Fruit fly (Drosophila melanogaster): ENCODE results near the gene CG13070.

The CG13070 gene

DNA sequence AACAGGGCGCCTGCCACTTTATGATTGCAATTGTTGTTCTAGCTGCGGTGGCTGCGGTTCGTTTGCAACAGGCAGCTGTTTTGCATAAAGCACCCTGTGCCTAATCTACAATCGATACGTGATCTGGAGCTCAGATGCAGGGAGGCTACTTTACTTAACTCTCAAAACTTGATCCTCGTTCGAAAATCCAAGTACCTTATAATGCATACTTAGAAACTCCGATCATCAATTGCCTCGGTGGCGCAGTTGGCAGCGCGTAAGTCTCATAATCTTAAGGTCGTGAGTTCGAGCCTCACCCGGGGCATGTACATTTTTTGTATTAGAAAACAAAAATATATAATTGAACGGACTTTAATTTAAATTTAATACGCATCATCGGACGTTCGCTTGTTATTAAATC is 41.3 kb upstream of the CG13070 start:
- TF ChIP-seq svp (GFP tag) (peak; percentile 69), Eip78C (GFP tag) (peak; percentile 11), pdm3 (GFP tag; optimal IDR thresholded peaks at IDR 0.05) (no peak), fkh (GFP tag; optimal IDR thresholded peaks at IDR 0.05) (no peak), Sox14 (GFP tag; optimal IDR thresholded peaks at IDR 0.05) (no peak), achi (GFP tag; optimal IDR thresholded peaks at IDR 0.05) (no peak)

DNA sequence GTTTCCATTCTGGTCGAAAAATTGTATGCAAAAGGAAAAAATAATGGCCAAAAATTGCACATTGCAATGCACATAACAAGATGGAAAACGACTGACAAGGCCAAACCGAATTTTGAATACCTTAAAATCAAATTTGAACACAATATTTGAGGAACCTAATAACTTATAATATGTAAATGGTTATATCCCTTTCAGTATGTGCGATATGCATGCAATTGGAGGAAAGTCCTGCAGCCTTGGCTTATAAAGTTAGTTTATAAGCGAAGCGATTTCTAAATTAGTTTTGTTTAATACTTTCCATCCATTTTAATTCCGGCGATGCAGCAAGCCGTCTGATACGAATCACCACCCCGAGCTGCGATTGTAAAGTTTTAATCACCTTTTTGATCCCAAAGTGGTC is 38.0 kb upstream of the CG13070 start:
- TF ChIP-seq svp (GFP tag) (peak; percentile 64), Eip78C (GFP tag) (peak; percentile 60), Sox14 (GFP tag; optimal IDR thresholded peaks at IDR 0.05) (no peak)

DNA sequence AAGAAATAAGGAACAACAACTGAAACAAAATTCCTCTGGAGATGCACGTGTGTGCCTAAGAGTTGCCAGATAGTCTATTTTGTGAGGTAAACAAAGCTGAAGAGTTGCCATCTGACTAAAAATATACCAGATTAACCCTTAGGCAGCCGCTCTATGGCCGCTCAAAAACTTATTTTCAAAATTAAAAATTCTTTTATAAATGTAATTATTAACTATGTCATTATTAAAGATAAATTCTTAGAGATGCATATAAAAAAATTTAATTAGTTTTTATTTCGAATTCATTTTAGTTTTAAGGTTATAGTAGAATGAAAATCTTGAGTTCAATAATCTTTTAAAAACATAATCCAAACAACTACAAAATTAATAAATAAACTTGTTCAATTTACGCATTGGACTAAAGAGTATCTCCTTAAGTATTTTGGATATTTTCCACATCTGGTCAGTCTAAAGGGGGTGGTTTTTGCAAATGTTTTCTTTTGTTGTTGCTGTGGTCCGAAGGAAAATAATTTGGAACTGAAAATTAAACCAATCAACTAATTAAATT is 34.4 kb upstream of the CG13070 start, which contains the start of gene Tmx3:
TSS of gene Tmx3 (plus strand) at position 442 of the 547 bp plus-strand sequence.
- peak; percentile 72 for TF ChIP-seq topi (GFP tag; optimal IDR thresholded peaks at IDR 0.05)
- peak; percentile 52 for TF ChIP-seq fd59A (GFP tag; optimal IDR thresholded peaks at IDR 0.05)
- TF ChIP-seq Sox14 (GFP tag; optimal IDR thresholded peaks at IDR 0.05): peak; percentile 69
- peak; percentile 55 for TF ChIP-seq CG3919 (GFP tag; optimal IDR thresholded peaks at IDR 0.05)
- peak; percentile 85 for TF ChIP-seq CG15336 (GFP tag; IDR thresholded peaks at IDR 0.05)
- peak; percentile 74 for TF ChIP-seq cyc (GFP tag; optimal IDR thresholded peaks at IDR 0.05)
- peak; percentile 89 for TF ChIP-seq OdsH (GFP tag; optimal IDR thresholded peaks at IDR 0.05)
- TF ChIP-seq CG31627 (GFP tag; optimal IDR thresholded peaks at IDR 0.05): peak; percentile 74
- peak; percentile 90 for TF ChIP-seq svp (GFP tag)
- peak; percentile 75 for TF ChIP-seq net (GFP tag; optimal IDR thresholded peaks at IDR 0.05)
- no peak for TF ChIP-seq fd85E (GFP tag; optimal IDR thresholded peaks at IDR 0.05)
- no peak for TF ChIP-seq CG16779 (tag; optimal IDR thresholded peaks at IDR 0.05)
- no peak for TF ChIP-seq CG4318 (GFP tag; optimal IDR thresholded peaks at IDR 0.05)
- TF ChIP-seq CG3032 (tag; optimal IDR thresholded peaks at IDR 0.05): peak; percentile 89
- TF ChIP-seq CG6792 (GFP tag; optimal IDR thresholded peaks at IDR 0.05): peak; percentile 80
- TF ChIP-seq Hr4 (GFP tag; optimal IDR thresholded peaks at IDR 0.05): peak; percentile 74
- TF ChIP-seq Ets21C (GFP tag; optimal IDR thresholded peaks at IDR 0.05): peak; percentile 60
- TF ChIP-seq salr (GFP tag; optimal IDR thresholded peaks at IDR 0.05): peak; percentile 50 to 87
- peak; percentile 78 for TF ChIP-seq achi (GFP tag; optimal IDR thresholded peaks at IDR 0.05)
- peak in 1 of 2 experiments; percentile 67 for TF ChIP-seq ss (GFP tag; optimal IDR thresholded peaks at IDR 0.05)
- peak; percentile 29 for TF ChIP-seq Eip93F (GFP tag; optimal IDR thresholded peaks at IDR 0.05)
- TF ChIP-seq CG7368 (GFP tag; optimal IDR thresholded peaks at IDR 0.05): peak; percentile 39
- TF ChIP-seq Gug (GFP tag; IDR thresholded peaks at IDR 0.05): peak; percentile 89
- TF ChIP-seq Ets96B (tag; optimal IDR thresholded peaks at IDR 0.05): peak; percentile 86
- peak; percentile 82 for TF ChIP-seq CG34406 (GFP tag; optimal IDR thresholded peaks at IDR 0.05)
- TF ChIP-seq Sox15 (GFP tag; optimal IDR thresholded peaks at IDR 0.05): peak; percentile 74
- peak; percentile 83 for TF ChIP-seq esn (GFP tag; optimal IDR thresholded peaks at IDR 0.05)
- peak; percentile 80 for TF ChIP-seq CG8632 (GFP tag; optimal IDR thresholded peaks at IDR 0.05)
- TF ChIP-seq CG11762 (GFP tag; optimal IDR thresholded peaks at IDR 0.05; ENCODE audit: insufficient read depth): peak; percentile 41
- peak; percentile 86 for TF ChIP-seq CG32006 (GFP tag; optimal IDR thresholded peaks at IDR 0.05)
- peak; percentile 44 for TF ChIP-seq CG8319 (GFP tag; optimal IDR thresholded peaks at IDR 0.05)
- peak; percentile 79 for TF ChIP-seq lz (GFP tag; optimal IDR thresholded peaks at IDR 0.05)
- TF ChIP-seq CG10631 (GFP tag; optimal IDR thresholded peaks at IDR 0.05): peak; percentile 91
- peak; percentile 53 for TF ChIP-seq CG6808 (GFP tag; optimal IDR thresholded peaks at IDR 0.05)
- TF ChIP-seq eg (GFP tag; IDR thresholded peaks at IDR 0.05): no peak; the same call in 1 of the 3 replicates
- no peak for TF ChIP-seq Smox (GFP tag; optimal IDR thresholded peaks at IDR 0.05)
- TF ChIP-seq Eip78C (GFP tag): peak; percentile 92
- peak; percentile 67 for TF ChIP-seq Eip75B (GFP tag; optimal IDR thresholded peaks at IDR 0.05)
- TF ChIP-seq Met (GFP tag; optimal IDR thresholded peaks at IDR 0.05): peak; percentile 76
- peak; percentile 69 for TF ChIP-seq Hr39 (GFP tag; optimal IDR thresholded peaks at IDR 0.05)
- TF ChIP-seq CG6163 (GFP tag; IDR thresholded peaks at IDR 0.05): peak; percentile 93; the same call in 2 of the 3 replicates
- peak; percentile 84; the same call in 2 of the 3 replicates for TF ChIP-seq CG8119 (GFP tag; IDR thresholded peaks at IDR 0.05)
- TF ChIP-seq Sox102F (GFP tag; optimal IDR thresholded peaks at IDR 0.05): peak; percentile 58
- TF ChIP-seq vri (GFP tag; optimal IDR thresholded peaks at IDR 0.05): no peak
- TF ChIP-seq dac (GFP tag; optimal IDR thresholded peaks at IDR 0.05): peak; percentile 65

Data from whole organism, prepupa.